Fruit fly (Drosophila melanogaster) whole organism, embryonic: ENCODE measurements around the gene ND-39.

ENCODE experiments used
- Adf1 ChIP-seq: fragments of 200-800 bp; sonication (Bioruptor generic); IDR thresholded peaks from 2 replicates; pipeline ENCODE4 v1.3.6; 2022; ENCODE audit warnings: missing biosample characterization, missing genetic modification characterization
- CG1024 ChIP-seq: fragments of 200-800 bp; sonication (Bioruptor generic); IDR thresholded peaks from 2 replicates; pipeline ENCODE4 v1.3.6; 2022; ENCODE audit warnings: missing biosample characterization, missing genetic modification characterization
- CG2120 ChIP-seq: fragments of 200-800 bp; sonication (Bioruptor generic); optimal IDR thresholded peaks from 3 replicates; lab custom pipeline; 2016; ENCODE audit warnings: missing biosample characterization, missing genetic modification characterization
- Hr78 ChIP-seq, 2 experiments: fragments of 200-800 bp in 1 of 2; fragments of >200 bp in 1 of 2; sonication (Bioruptor generic) in 1 of 2; optimal IDR thresholded peaks; 2 replicates each; lab custom pipeline; 2017 to 2019; ENCODE audit warnings: missing biosample characterization in 2 of 2, missing genetic modification characterization in 2 of 2, mild to moderate bottlenecking in 1 of 2, moderate library complexity in 1 of 2
- Sry-β ChIP-seq: fragments of 200-800 bp; sonication (Bioruptor generic); optimal IDR thresholded peaks from 2 replicates; lab custom pipeline; 2018; ENCODE audit warnings: missing biosample characterization, mild to moderate bottlenecking, missing genetic modification characterization, moderate library complexity
- Ssrp ChIP-seq: fragments of 200-800 bp; sonication (Bioruptor generic); optimal IDR thresholded peaks from 2 replicates; lab custom pipeline; 2018; ENCODE audit warnings: missing biosample characterization, mild to moderate bottlenecking, missing genetic modification characterization, moderate library complexity
- Taf1 ChIP-seq: fragments of 200-800 bp; sonication (Bioruptor generic); IDR thresholded peaks from 2 replicates; pipeline ENCODE4 v1.3.6; 2022; ENCODE audit warnings: missing biosample characterization, missing genetic modification characterization
- dati ChIP-seq: fragments of 200-800 bp; sonication (Bioruptor generic); IDR thresholded peaks from 2 replicates; pipeline ENCODE4 v1.3.6; 2022; ENCODE audit warnings: missing biosample characterization, missing genetic modification characterization
- grau ChIP-seq: fragments of 200-800 bp; optimal IDR thresholded peaks from 3 replicates; lab custom pipeline; 2019; ENCODE audit warnings: missing biosample characterization, mild to moderate bottlenecking, missing genetic modification characterization, moderate library complexity
- onecut ChIP-seq: fragments of 200-800 bp; sonication (Bioruptor generic); IDR thresholded peaks from 2 replicates; pipeline ENCODE4 v1.3.6; 2022; ENCODE audit warnings: missing biosample characterization, missing genetic modification characterization

dm6 chr3L:20533409-20533808, 41.5 kb downstream of the ND-39 start, which contains the start of gene CG13250:
- no peak for TF ChIP-seq Ssrp (tag; lab: Kevin White, UChicago)
- TF ChIP-seq Taf1 (GFP tag; lab: Robert Waterston, UW) = no peak
- TF ChIP-seq CG2120 (GFP tag; lab: Kevin White, UChicago) = no peak
- no peak for TF ChIP-seq dati (GFP tag; lab: Robert Waterston, UW)
- no peak for TF ChIP-seq CG1024
- TF ChIP-seq Adf1 (GFP tag; lab: Robert Waterston, UW) = no peak
- TF ChIP-seq grau = no peak
- TF ChIP-seq Hr78 (GFP tag; optimal IDR thresholded peaks at IDR 0.05; lab: Kevin White, UChicago) = no peak
- no peak for TF ChIP-seq Sry-β (GFP tag; lab: Kevin White, UChicago)
- TF ChIP-seq onecut (GFP tag; lab: Robert Waterston, UW) = no peak
